Worm (Caenorhabditis elegans): ENCODE data around the gene mpz-5.

mpz-5 gene

DNA sequence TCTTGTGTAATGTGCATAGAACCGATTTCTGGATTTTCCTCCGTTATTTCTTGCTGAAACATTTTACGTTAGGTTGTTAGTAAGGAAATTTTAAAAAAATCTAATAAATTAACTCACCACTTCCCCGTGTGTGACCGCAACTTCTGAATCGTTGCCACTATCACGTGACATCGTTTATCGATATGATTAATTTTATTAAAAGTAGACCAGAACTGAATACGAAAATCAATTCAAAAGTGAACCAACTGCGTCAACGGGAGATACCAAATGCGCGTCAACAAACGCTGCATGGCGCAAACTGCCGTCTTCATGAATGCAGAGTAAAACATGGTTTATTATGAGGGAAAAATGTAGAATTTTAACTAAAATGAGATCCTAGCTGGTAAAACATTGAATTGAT, 7.6 kb downstream of the mpz-5 start, which contains the start of gene sir-2.1:
Gene sir-2.1 (minus strand): TSS at position 212 of the 400 bp plus-strand sequence.
- peak; percentile 65 for TF ChIP-seq T20F7.1 (GFP tag; optimal IDR thresholded peaks at IDR 0.05)
- TF ChIP-seq lsy-2 (tag; optimal IDR thresholded peaks at IDR 0.05), result peak in 1 of 2 experiments; percentile 69
- TF ChIP-seq nhr-102 (tag; optimal IDR thresholded peaks at IDR 0.05), result peak; percentile 23
- TF ChIP-seq nhr-25 (tag; optimal IDR thresholded peaks at IDR 0.05; ENCODE audit: borderline replicate concordance, insufficient read depth), result no peak
- TF ChIP-seq ceh-28 (tag; optimal IDR thresholded peaks at IDR 0.05), result no peak
- no peak for TF ChIP-seq Y105C5A.15 (GFP tag; IDR thresholded peaks at IDR 0.05)
- no peak for TF ChIP-seq ceh-82 (tag; optimal IDR thresholded peaks at IDR 0.05)
- TF ChIP-seq mdt-29 (GFP tag; IDR thresholded peaks at IDR 0.05), result no peak
- no peak for TF ChIP-seq hlh-11 (tag; optimal IDR thresholded peaks at IDR 0.05)
- no peak for TF ChIP-seq Y75B8A.6 (GFP tag; IDR thresholded peaks at IDR 0.05)
- TF ChIP-seq Y48G9A.11 (GFP tag; IDR thresholded peaks at IDR 0.05), result no peak
- no peak for TF ChIP-seq fos-1 (tag; optimal IDR thresholded peaks at IDR 0.05)
- TF ChIP-seq egl-27 (tag; optimal IDR thresholded peaks at IDR 0.05), result no peak
- TF ChIP-seq set-16 (GFP tag; IDR thresholded peaks at IDR 0.05), result no peak
- TF ChIP-seq mdl-1 (tag; optimal IDR thresholded peaks at IDR 0.05), result no peak
- TF ChIP-seq dmd-6 (GFP tag; IDR thresholded peaks at IDR 0.05), result no peak
- no peak for TF ChIP-seq attf-4 (tag; optimal IDR thresholded peaks at IDR 0.05)
- TF ChIP-seq hif-1 (tag; optimal IDR thresholded peaks at IDR 0.05), result no peak
- TF ChIP-seq F37D6.2 (tag; optimal IDR thresholded peaks at IDR 0.05), result no peak
- TF ChIP-seq duxl-1 (tag; optimal IDR thresholded peaks at IDR 0.05; ENCODE audit: poor library complexity), result no peak
- no peak for TF ChIP-seq zfp-2 (tag; optimal IDR thresholded peaks at IDR 0.05)
- peak; percentile 58 for TF ChIP-seq dve-1 (tag; optimal IDR thresholded peaks at IDR 0.05; ENCODE audit: insufficient read depth)
- peak; percentile 57 for TF ChIP-seq F10B5.3 (tag; optimal IDR thresholded peaks at IDR 0.05)
- TF ChIP-seq spr-3 (GFP tag; optimal IDR thresholded peaks at IDR 0.05), result peak; percentile 5
- no peak for TF ChIP-seq F44E2.7 (GFP tag; IDR thresholded peaks at IDR 0.05)
- no peak for TF ChIP-seq nhr-6 (tag; optimal IDR thresholded peaks at IDR 0.05)
- peak; percentile 54 for TF ChIP-seq hlh-30 (tag; optimal IDR thresholded peaks at IDR 0.05; ENCODE audit: insufficient read depth)
- peak; percentile 30 for TF ChIP-seq unc-130 (GFP tag; optimal IDR thresholded peaks at IDR 0.05)
- TF ChIP-seq nhr-11 (tag; optimal IDR thresholded peaks at IDR 0.05), result no peak
- no peak for TF ChIP-seq lir-3 (tag; optimal IDR thresholded peaks at IDR 0.05)
- TF ChIP-seq jun-1 (tag; optimal IDR thresholded peaks at IDR 0.05), result peak; percentile 21
- no peak for TF ChIP-seq daf-16 (GFP tag; optimal IDR thresholded peaks at IDR 0.05)
- peak; percentile 21 for TF ChIP-seq daf-16 (tag; optimal IDR thresholded peaks at IDR 0.05)
- no peak for TF ChIP-seq Y5F2A.4 (GFP tag; optimal IDR thresholded peaks at IDR 0.05)
- TF ChIP-seq mes-2 (tag; optimal IDR thresholded peaks at IDR 0.05; ENCODE audit: poor library complexity, severe bottlenecking), result peak; percentile 71
- no peak for TF ChIP-seq tra-1 (GFP tag; IDR thresholded peaks at IDR 0.05)
- TF ChIP-seq rbr-2 (tag; optimal IDR thresholded peaks at IDR 0.05), result peak; percentile 58
- no peak for TF ChIP-seq daf-19 (GFP tag; conservative IDR thresholded peaks at IDR 0.05)
- TF ChIP-seq pha-4 (GFP tag; IDR thresholded peaks at IDR 0.05), result no peak
- TF ChIP-seq pha-4 (tag; optimal IDR thresholded peaks at IDR 0.05), result no peak
- no peak for TF ChIP-seq ZK337.2 (GFP tag; IDR thresholded peaks at IDR 0.05)
- peak; percentile 52 for TF ChIP-seq dpl-1 (GFP tag; optimal IDR thresholded peaks at IDR 0.05)
- TF ChIP-seq nhr-76 (tag; optimal IDR thresholded peaks at IDR 0.05), result no peak
- TF ChIP-seq arid-1 (GFP tag; conservative IDR thresholded peaks at IDR 0.05), result no peak
- no peak for TF ChIP-seq daf-12 (tag; optimal IDR thresholded peaks at IDR 0.05)
- TF ChIP-seq nhr-28 (tag; optimal IDR thresholded peaks at IDR 0.05), result no peak
- TF ChIP-seq T26A8.4 (GFP tag; IDR thresholded peaks at IDR 0.05), result peak; percentile 26; the same call in 1 of the 2 replicates
- no peak for TF ChIP-seq zip-11 (GFP tag; IDR thresholded peaks at IDR 0.05)
- no peak for TF ChIP-seq ctbp-1 (GFP tag; IDR thresholded peaks at IDR 0.05)
- TF ChIP-seq nhr-237 (tag; optimal IDR thresholded peaks at IDR 0.05), result no peak
- TF ChIP-seq aly-2 (tag; optimal IDR thresholded peaks at IDR 0.05), result no peak
- peak; percentile 29 for TF ChIP-seq ama-1 (optimal IDR thresholded peaks at IDR 0.05)
